Worm (Caenorhabditis elegans) whole organism, L1 larva: ENCODE data around the gene ndx-3.

Experiments
- Y116A8C.19 ChIP-seq: sonication (generic microtip); optimal IDR thresholded peaks from 2 replicates; lab custom pipeline; 2016; ENCODE audit warnings: missing compliant biosample characterization, missing genetic modification characterization, borderline replicate concordance
- aly-2 ChIP-seq: fragments of 150-350 bp; optimal IDR thresholded peaks from 2 replicates; lab custom pipeline; 2014; ENCODE audit warnings: missing biosample characterization, missing genetic modification characterization
- elt-2 ChIP-seq: sonication (generic microtip); optimal IDR thresholded peaks from 2 replicates; lab custom pipeline; 2016; ENCODE audit warnings: missing genetic modification characterization, mild to moderate bottlenecking, inconsistent platforms, missing compliant biosample characterization, missing genetic modification reagents
- fkh-8 ChIP-seq: sonication (generic microtip); optimal IDR thresholded peaks from 2 replicates; lab custom pipeline; 2016; ENCODE audit warnings: mild to moderate bottlenecking, missing genetic modification characterization, missing compliant biosample characterization
- fos-1 ChIP-seq: fragments of 150-350 bp; optimal IDR thresholded peaks from 2 replicates; lab custom pipeline; 2014; ENCODE audit warnings: missing biosample characterization, missing genetic modification characterization
- nhr-28 ChIP-seq: fragments of 150-350 bp; optimal IDR thresholded peaks from 2 replicates; lab custom pipeline; 2014; ENCODE audit warnings: missing biosample characterization, missing genetic modification characterization
- nhr-76 ChIP-seq: sonication (generic microtip); optimal IDR thresholded peaks from 2 replicates; lab custom pipeline; 2017; ENCODE audit warnings: missing biosample characterization, missing genetic modification characterization
- pag-3 ChIP-seq: sonication (generic microtip); optimal IDR thresholded peaks from 2 replicates; lab custom pipeline; 2017; ENCODE audit warnings: missing genetic modification characterization, mild to moderate bottlenecking, missing compliant biosample characterization, antibody characterized with exemption, borderline replicate concordance; ENCODE audit not compliant: insufficient read depth
- skn-1 ChIP-seq: fragments of 150-350 bp; optimal IDR thresholded peaks from 2 replicates; lab custom pipeline; 2014; ENCODE audit warnings: missing biosample characterization, missing genetic modification characterization
- snpc-4 ChIP-seq: fragments of 150-350 bp; optimal IDR thresholded peaks from 2 replicates; lab custom pipeline; 2014; ENCODE audit warnings: missing biosample characterization, missing genetic modification characterization
- snu-23 ChIP-seq: sonication (generic microtip); optimal IDR thresholded peaks from 2 replicates; lab custom pipeline; 2016; ENCODE audit warnings: missing genetic modification characterization, missing compliant biosample characterization
- unc-86 ChIP-seq: sonication (generic microtip); optimal IDR thresholded peaks from 2 replicates; lab custom pipeline; 2016; ENCODE audit warnings: missing genetic modification characterization, missing compliant biosample characterization
- zag-1 ChIP-seq: fragments of 150-350 bp; optimal IDR thresholded peaks from 2 replicates; lab custom pipeline; 2014; ENCODE audit warnings: missing biosample characterization, missing genetic modification characterization
- ztf-11 ChIP-seq, 2 experiments: sonication (generic microtip); optimal IDR thresholded peaks; 2 replicates each; lab custom pipeline; 2016 to 2017; ENCODE audit warnings: missing genetic modification characterization in 2 of 2, missing biosample characterization in 1 of 2, missing compliant biosample characterization in 1 of 2

DNA sequence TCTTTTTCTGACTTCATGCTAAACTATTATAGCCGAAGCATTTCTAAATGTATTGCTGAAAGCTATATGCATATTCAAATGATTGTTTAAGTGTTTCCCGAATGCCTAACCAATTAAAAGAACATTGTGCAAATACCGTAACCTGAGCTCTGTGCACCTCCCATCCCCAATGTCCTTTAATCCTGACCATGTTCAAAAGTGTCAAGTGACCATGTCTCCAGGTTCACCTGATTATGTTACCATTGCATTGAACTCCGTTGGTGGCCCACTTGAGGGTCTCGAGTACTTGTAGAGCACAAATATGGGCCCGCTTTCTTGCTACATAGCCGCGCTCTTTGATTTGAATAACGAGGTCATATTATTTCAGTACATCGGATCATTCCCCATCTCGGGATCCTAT is 21.9 kb downstream of the ndx-3 start:
- TF ChIP-seq skn-1 (no peak), zag-1 (no peak), pag-3 (tag; lab: Kevin White, UChicago) (no peak), ztf-11 (tag; optimal IDR thresholded peaks at IDR 0.05; lab: Kevin White, UChicago) (no peak), fos-1 (no peak), snpc-4 (no peak), fkh-8 (tag; lab: Kevin White, UChicago) (no peak), aly-2 (tag; lab: Kevin White, UChicago) (no peak), nhr-28 (tag; lab: Kevin White, UChicago) (no peak), snu-23 (GFP tag; lab: Kevin White, UChicago) (no peak), elt-2 (tag; lab: Kevin White, UChicago) (no peak), Y116A8C.19 (tag; lab: Kevin White, UChicago) (no peak), nhr-76 (no peak), unc-86 (tag; lab: Kevin White, UChicago) (no peak)
